Fruit fly (Drosophila melanogaster) whole organism, wandering third instar larva: Measurements from ENCODE around the gene CG32573.
A peak's percentile ranks its signal among the peaks of the same experiment; 100 is the strongest.

Experiments used
- Abd-B ChIP-seq: fragments of >200 bp; optimal IDR thresholded peaks from 2 replicates; lab custom pipeline; 2017; ENCODE audit warnings: missing biosample characterization, missing genetic modification characterization
- CG32264 ChIP-seq: fragments of 200-800 bp; sonication (Bioruptor generic); optimal IDR thresholded peaks from 2 replicates; lab custom pipeline; 2016; ENCODE audit warnings: missing biosample characterization, missing genetic modification characterization
- CG9705 ChIP-seq: fragments of 200-800 bp; sonication (Bioruptor generic); optimal IDR thresholded peaks from 2 replicates; lab custom pipeline; 2018; ENCODE audit warnings: missing biosample characterization, mild to moderate bottlenecking, missing genetic modification characterization
- CrebA ChIP-seq: fragments of 200-800 bp; sonication (Bioruptor generic); optimal IDR thresholded peaks from 2 replicates; lab custom pipeline; 2016; ENCODE audit warnings: missing biosample characterization, mild to moderate bottlenecking, missing genetic modification characterization, borderline replicate concordance
- GATAd ChIP-seq: sonication (Bioruptor generic); optimal IDR thresholded peaks from 2 replicates; lab custom pipeline; 2016; ENCODE audit warnings: missing biosample characterization, missing genetic modification characterization
- HLH106 ChIP-seq: fragments of 200-800 bp; optimal IDR thresholded peaks from 3 replicates; lab custom pipeline; 2019; ENCODE audit warnings: missing biosample characterization, mild to moderate bottlenecking, missing genetic modification characterization, moderate library complexity
- Hnf4 ChIP-seq: fragments of 200-800 bp; sonication (Bioruptor generic); optimal IDR thresholded peaks from 2 replicates; lab custom pipeline; 2016; ENCODE audit warnings: missing biosample characterization, mild to moderate bottlenecking, missing genetic modification characterization
- Hr78 ChIP-seq: fragments of >200 bp; optimal IDR thresholded peaks from 2 replicates; lab custom pipeline; 2017; ENCODE audit warnings: missing biosample characterization, missing genetic modification characterization
- Hr83 ChIP-seq: fragments of 200-300 bp; sonication (Bioruptor generic); optimal IDR thresholded peaks from 2 replicates; lab custom pipeline; 2016; ENCODE audit warnings: missing biosample characterization, mild to moderate bottlenecking, missing genetic modification characterization, moderate library complexity; ENCODE audit not compliant: poor library complexity, severe bottlenecking
- N ChIP-seq: fragments of >200 bp; optimal IDR thresholded peaks from 2 replicates; lab custom pipeline; 2018; ENCODE audit warnings: missing biosample characterization, missing external identifiers, missing genetic modification characterization
- OdsH ChIP-seq: fragments of 200-800 bp; sonication (Bioruptor generic); optimal IDR thresholded peaks from 2 replicates; lab custom pipeline; 2016; ENCODE audit warnings: missing biosample characterization, mild to moderate bottlenecking, missing genetic modification characterization
- Rel ChIP-seq, 2 experiments: fragments of 200-800 bp; sonication (Bioruptor generic) in 1 of 2; optimal IDR thresholded peaks; 2 replicates in 1 of 2; 3 replicates in 1 of 2; lab custom pipeline; 2016 to 2019; ENCODE audit warnings: mild to moderate bottlenecking in 2 of 2, missing biosample characterization in 2 of 2, missing genetic modification characterization in 2 of 2, moderate library complexity in 1 of 2
- Sp1 ChIP-seq: fragments of 200-800 bp; sonication (Bioruptor generic); optimal IDR thresholded peaks from 3 replicates; lab custom pipeline; 2019; ENCODE audit warnings: missing biosample characterization, mild to moderate bottlenecking, missing genetic modification characterization, moderate library complexity
- Vsx2 ChIP-seq: fragments of 200-300, 225-300 bp; sonication (Bioruptor generic); optimal IDR thresholded peaks from 2 replicates; lab custom pipeline; 2018; ENCODE audit warnings: missing biosample characterization, missing genetic modification characterization; ENCODE audit not compliant: partially characterized antibody
- br ChIP-seq: fragments of 200-800 bp; sonication (Bioruptor generic); optimal IDR thresholded peaks from 2 replicates; lab custom pipeline; 2016; ENCODE audit warnings: missing biosample characterization, missing genetic modification characterization
- dl ChIP-seq, 2 experiments: fragments of 175-275, 200-275 bp in 1 of 2; fragments of 200-275 bp in 1 of 2; sonication (Bioruptor generic); optimal IDR thresholded peaks; lab custom pipeline; 2018; ENCODE audit warnings: mild to moderate bottlenecking in 2 of 2, missing biosample characterization in 2 of 2, missing genetic modification characterization in 2 of 2, moderate library complexity in 2 of 2; ENCODE audit not compliant: partially characterized antibody in 2 of 2, insufficient read depth in 1 of 2
- dmrt93B ChIP-seq: fragments of 200-800 bp; sonication (Bioruptor generic); optimal IDR thresholded peaks from 2 replicates; lab custom pipeline; 2018; ENCODE audit warnings: missing biosample characterization, mild to moderate bottlenecking, missing genetic modification characterization
- dsf ChIP-seq: sonication (Bioruptor generic); optimal IDR thresholded peaks from 2 replicates; lab custom pipeline; 2016; ENCODE audit warnings: missing biosample characterization, missing genetic modification characterization, borderline replicate concordance
- ey ChIP-seq: fragments of 200-800 bp; sonication (Bioruptor generic); optimal IDR thresholded peaks from 2 replicates; lab custom pipeline; 2016; ENCODE audit warnings: missing biosample characterization, missing genetic modification characterization
- foxo ChIP-seq, 2 experiments: fragments of 200-800 bp; sonication (Bioruptor generic); optimal IDR thresholded peaks; 2 replicates in 1 of 2; 3 replicates in 1 of 2; lab custom pipeline; 2016 to 2017; ENCODE audit warnings: missing biosample characterization in 2 of 2, missing genetic modification characterization in 2 of 2
- fru ChIP-seq: fragments of 200-800 bp; sonication (Bioruptor generic); optimal IDR thresholded peaks from 3 replicates; lab custom pipeline; 2016; ENCODE audit warnings: missing biosample characterization, mild to moderate bottlenecking, missing genetic modification characterization
- h ChIP-seq: fragments of 200-800 bp; sonication (Bioruptor generic); optimal IDR thresholded peaks from 3 replicates; lab custom pipeline; 2016; ENCODE audit warnings: missing biosample characterization, mild to moderate bottlenecking, missing genetic modification characterization
- jim ChIP-seq: fragments of 175-275, 200-325 bp; sonication (Bioruptor generic); optimal IDR thresholded peaks from 2 replicates; lab custom pipeline; 2016; ENCODE audit warnings: missing biosample characterization, mild to moderate bottlenecking, missing genetic modification characterization
- lola ChIP-seq: fragments of >200 bp; optimal IDR thresholded peaks from 2 replicates; lab custom pipeline; 2017; ENCODE audit warnings: missing biosample characterization, missing genetic modification characterization
- pan ChIP-seq: fragments of >200 bp; optimal IDR thresholded peaks from 2 replicates; lab custom pipeline; 2017
- psq ChIP-seq: fragments of 200-800 bp; sonication (Bioruptor generic); optimal IDR thresholded peaks from 3 replicates; lab custom pipeline; 2017; ENCODE audit warnings: missing biosample characterization, mild to moderate bottlenecking, missing genetic modification characterization, moderate library complexity
- sage ChIP-seq: fragments of 200-800 bp; sonication (Bioruptor generic); optimal IDR thresholded peaks from 2 replicates; lab custom pipeline; 2016; ENCODE audit warnings: missing biosample characterization, mild to moderate bottlenecking, missing genetic modification characterization
- sv ChIP-seq: fragments of 200-800 bp; sonication (Bioruptor generic); optimal IDR thresholded peaks from 3 replicates; lab custom pipeline; 2016; ENCODE audit warnings: missing biosample characterization, missing genetic modification characterization
- tai ChIP-seq: sonication (Bioruptor generic); optimal IDR thresholded peaks from 2 replicates; lab custom pipeline; 2016; ENCODE audit warnings: missing biosample characterization, missing genetic modification characterization
- usp ChIP-seq: fragments of >200 bp; optimal IDR thresholded peaks from 2 replicates; lab custom pipeline; 2017; ENCODE audit warnings: missing biosample characterization, missing genetic modification characterization
- woc ChIP-seq: sonication (Bioruptor generic); optimal IDR thresholded peaks from 2 replicates; lab custom pipeline; 2016; ENCODE audit warnings: missing biosample characterization, mild to moderate bottlenecking, missing genetic modification characterization

The CG32573 gene

dm6 chrX:16674538-16674937, 23.4 kb downstream of the CG32573 start:
- no peak for TF ChIP-seq jim
- no peak for TF ChIP-seq GATAd (GFP tag; lab: Kevin White, UChicago)
- no peak for TF ChIP-seq sage (GFP tag; lab: Kevin White, UChicago)
- TF ChIP-seq woc (GFP tag; lab: Kevin White, UChicago): no peak
- no peak for TF ChIP-seq CrebA (GFP tag; lab: Kevin White, UChicago)
- TF ChIP-seq psq: no peak
- no peak for TF ChIP-seq dmrt93B (GFP tag; lab: Kevin White, UChicago)
- TF ChIP-seq pan (lab: Kevin White, UChicago): no peak
- no peak for TF ChIP-seq foxo (GFP tag; optimal IDR thresholded peaks at IDR 0.05; lab: Kevin White, UChicago)
- no peak for TF ChIP-seq usp
- no peak for TF ChIP-seq sv (GFP tag; lab: Kevin White, UChicago)

- TF ChIP-seq N (GFP tag; lab: Kevin White, UChicago) (no peak), fru (GFP tag; lab: Kevin White, UChicago) (no peak), Hnf4 (GFP tag; lab: Kevin White, UChicago) (no peak), Hr78 (GFP tag; lab: Kevin White, UChicago) (no peak), br (no peak), CG9705 (GFP tag; lab: Kevin White, UChicago) (no peak), CG32264 (GFP tag; lab: Kevin White, UChicago) (no peak), dmrt93B (GFP tag; lab: Kevin White, UChicago) (no peak), OdsH (no peak), tai (GFP tag; lab: Kevin White, UChicago) (no peak), usp (no peak), woc (GFP tag; lab: Kevin White, UChicago) (no peak), Abd-B (GFP tag; lab: Kevin White, UChicago) (no peak), CrebA (GFP tag; lab: Kevin White, UChicago) (no peak), h (no peak), dl (GFP tag; optimal IDR thresholded peaks at IDR 0.05; lab: Kevin White, UChicago; ENCODE audit: insufficient read depth in 1 of 2, partially characterized antibody in 2 of 2) (no peak), Hr83 (no peak), ey (GFP tag; lab: Kevin White, UChicago) (no peak), Sp1 (GFP tag; lab: Kevin White, UChicago) (no peak), lola (GFP tag; lab: Kevin White, UChicago) (no peak)
- TF ChIP-seq, all 38 proteins: peak for 0
Observed at dm6 chrX:16676653-16677052, 25.5 kb downstream of the CG32573 start, which contains the start of gene CG13012. TSS of gene CG13012 (minus strand) at chrX:16676753.

dm6 chrX:16677163-16677562, 26.0 kb downstream of the CG32573 start:
- TF ChIP-seq foxo (GFP tag; optimal IDR thresholded peaks at IDR 0.05; lab: Kevin White, UChicago): no peak
- no peak for TF ChIP-seq Hnf4 (GFP tag; lab: Kevin White, UChicago)
- no peak for TF ChIP-seq Vsx2 (GFP tag; lab: Kevin White, UChicago)
- no peak for TF ChIP-seq OdsH
- TF ChIP-seq N (GFP tag; lab: Kevin White, UChicago): no peak
- TF ChIP-seq HLH106 (tag; lab: Kevin White, UChicago): peak; percentile 22
- TF ChIP-seq tai (GFP tag; lab: Kevin White, UChicago): no peak
- no peak for TF ChIP-seq Abd-B (GFP tag; lab: Kevin White, UChicago)
- no peak for TF ChIP-seq jim
- no peak for TF ChIP-seq woc (GFP tag; lab: Kevin White, UChicago)
- TF ChIP-seq br: no peak
- TF ChIP-seq psq: no peak
- TF ChIP-seq Sp1 (GFP tag; lab: Kevin White, UChicago): peak; percentile 20
- no peak for TF ChIP-seq dsf (GFP tag; lab: Kevin White, UChicago)
- no peak for TF ChIP-seq Rel (GFP tag; optimal IDR thresholded peaks at IDR 0.05; lab: Kevin White, UChicago)
- no peak for TF ChIP-seq Rel (tag; optimal IDR thresholded peaks at IDR 0.05; lab: Kevin White, UChicago)
- TF ChIP-seq fru (GFP tag; lab: Kevin White, UChicago): no peak
- TF ChIP-seq CG32264 (GFP tag; lab: Kevin White, UChicago): no peak
- TF ChIP-seq, all 38 proteins: peak for 2

dm6 chrX:16678845-16679347, 27.7 kb downstream of the CG32573 start, which contains the start of the genes CG13010 and sing:
TSS of gene CG13010 (minus strand) at chrX:16678945.
TSS of gene sing (plus strand) at chrX:16679297.
- TF ChIP-seq lola (GFP tag; lab: Kevin White, UChicago) (no peak), GATAd (GFP tag; lab: Kevin White, UChicago) (no peak), dsf (GFP tag; lab: Kevin White, UChicago) (no peak)
